Fruit fly (Drosophila melanogaster): ENCODE results near the gene CG2200.

Gene CG2200

dm6 chrX:13130175-13130822, 36.2 kb downstream of the CG2200 start (continued):
- peak; percentile 52 for TF ChIP-seq cwo (GFP tag; optimal IDR thresholded peaks at IDR 0.05)
- peak; percentile 59 for TF ChIP-seq zfh2 (GFP tag; optimal IDR thresholded peaks at IDR 0.05)
- peak; percentile 18 for TF ChIP-seq CG14965 (GFP tag; optimal IDR thresholded peaks at IDR 0.05; ENCODE audit: borderline replicate concordance)
- TF ChIP-seq caup (GFP tag; optimal IDR thresholded peaks at IDR 0.05; ENCODE audit: severe bottlenecking): peak; percentile 63
- TF ChIP-seq CG3726 (GFP tag; IDR thresholded peaks at IDR 0.05): no peak
- TF ChIP-seq Optix (GFP tag; IDR thresholded peaks at IDR 0.05): peak; percentile 36; the same call in 1 of the 3 replicates
- TF ChIP-seq CG4617 (GFP tag; optimal IDR thresholded peaks at IDR 0.05; ENCODE audit: borderline replicate concordance): peak; percentile 20
- peak; percentile 39; the same call in 1 of the 3 replicates for TF ChIP-seq tgo (GFP tag; IDR thresholded peaks at IDR 0.05)
- peak; percentile 66 for TF ChIP-seq NfI (GFP tag; optimal IDR thresholded peaks at IDR 0.05)
- peak; percentile 59 for TF ChIP-seq CG11398 (GFP tag; optimal IDR thresholded peaks at IDR 0.05)
- TF ChIP-seq gro (GFP tag; optimal IDR thresholded peaks at IDR 0.05): peak; percentile 45

- TF ChIP-seq Doc2 (GFP tag; IDR thresholded peaks at IDR 0.05) (peak; percentile 96), slp2 (GFP tag; optimal IDR thresholded peaks at IDR 0.05) (peak; percentile 98), CG11247 (GFP tag; IDR thresholded peaks at IDR 0.05) (peak; percentile 99), CG14441 (GFP tag; IDR thresholded peaks at IDR 0.05) (peak; percentile 99), CG32532 (GFP tag; IDR thresholded peaks at IDR 0.05) (peak; percentile 100), sug (tag; optimal IDR thresholded peaks at IDR 0.05) (peak; percentile 96), CG13894 (tag; optimal IDR thresholded peaks at IDR 0.05) (peak; percentile 99), pita (GFP tag; optimal IDR thresholded peaks at IDR 0.05) (no peak), ato (GFP tag; IDR thresholded peaks at IDR 0.05; ENCODE audit: partially characterized antibody) (no peak), CG3065 (GFP tag; optimal IDR thresholded peaks at IDR 0.05) (peak; percentile 98), CG2202 (tag; optimal IDR thresholded peaks at IDR 0.05) (peak; percentile 95), HLH4C (GFP tag; IDR thresholded peaks at IDR 0.05; ENCODE audit: partially characterized antibody) (peak; percentile 16; the same call in 1 of the 3 replicates), Antp (GFP tag; optimal IDR thresholded peaks at IDR 0.05) (peak; percentile 100), CG2712 (tag; optimal IDR thresholded peaks at IDR 0.05) (peak; percentile 98), trh (GFP tag; optimal IDR thresholded peaks at IDR 0.05) (peak; percentile 95), Atf3 (GFP tag; optimal IDR thresholded peaks at IDR 0.05) (peak; percentile 99), danr (GFP tag; IDR thresholded peaks at IDR 0.05) (peak; percentile 98), CG12391 (tag; optimal IDR thresholded peaks at IDR 0.05) (peak; percentile 99), otp (GFP tag; IDR thresholded peaks at IDR 0.05) (peak; percentile 99), hb (GFP tag; IDR thresholded peaks at IDR 0.05; ENCODE audit: partially characterized antibody) (0 out of 3 replicates have a peak, but pooled peaks have one; percentile 50), CG2129 (GFP tag; IDR thresholded peaks at IDR 0.05; ENCODE audit: partially characterized antibody) (no peak), CG17802 (tag; optimal IDR thresholded peaks at IDR 0.05) (peak; percentile 89), Dll (GFP tag; IDR thresholded peaks at IDR 0.05; ENCODE audit: partially characterized antibody) (peak; percentile 49; the same call in 2 of the 4 replicates), disco-r (GFP tag; optimal IDR thresholded peaks at IDR 0.05) (peak; percentile 99), CG2678 (tag; optimal IDR thresholded peaks at IDR 0.05) (peak; percentile 99), sens (GFP tag) (peak; percentile 100), CG11085 (GFP tag; IDR thresholded peaks at IDR 0.05) (peak; percentile 99), CG3281 (GFP tag; optimal IDR thresholded peaks at IDR 0.05) (peak; percentile 98), pb (GFP tag; optimal IDR thresholded peaks at IDR 0.05) (peak; percentile 99), hth (optimal IDR thresholded peaks at IDR 0.05) (no peak), CG30020 (tag; optimal IDR thresholded peaks at IDR 0.05) (peak; percentile 80), slbo (GFP tag; IDR thresholded peaks at IDR 0.05) (peak; percentile 100), HLH3B (GFP tag; IDR thresholded peaks at IDR 0.05) (peak; percentile 99), abd-A (tag; optimal IDR thresholded peaks at IDR 0.05) (peak; percentile 96), Mad (GFP tag; optimal IDR thresholded peaks at IDR 0.05) (peak; percentile 99), sens-2 (GFP tag; IDR thresholded peaks at IDR 0.05) (peak; percentile 98)
Observed at dm6 chrX:13131063-13131773, 37.1 kb downstream of the CG2200 start.

Measured in whole organism, embryonic.